Fruit fly (Drosophila melanogaster): ENCODE results near the gene HDAC11.

The HDAC11 gene

dm6 chr3R:24864719-24865400, 8.8 kb upstream of the HDAC11 start, which contains the start of the genes Srg1 and Elal (continued):
- peak; percentile 49 for TF ChIP-seq CG7839 (tag; optimal IDR thresholded peaks at IDR 0.05)
- peak; percentile 63 for TF ChIP-seq Med (GFP tag)
- no peak for TF ChIP-seq Abd-B (GFP tag; optimal IDR thresholded peaks at IDR 0.05)
- no peak for TF ChIP-seq CG16813 (GFP tag; IDR thresholded peaks at IDR 0.05; ENCODE audit: partially characterized antibody)
- TF ChIP-seq CG13424 (tag; optimal IDR thresholded peaks at IDR 0.05) = peak; percentile 10
- no peak for TF ChIP-seq CG3065 (GFP tag; optimal IDR thresholded peaks at IDR 0.05)
- TF ChIP-seq CG15601 (tag; optimal IDR thresholded peaks at IDR 0.05) = peak; percentile 13
- peak; percentile 59 for TF ChIP-seq grau (tag; optimal IDR thresholded peaks at IDR 0.05)
- peak; percentile 33 for TF ChIP-seq CG7556 (GFP tag; optimal IDR thresholded peaks at IDR 0.05)
- peak; percentile 88 for TF ChIP-seq sens (GFP tag)
- TF ChIP-seq Blimp-1 (GFP tag; optimal IDR thresholded peaks at IDR 0.05) = no peak
- peak; percentile 53; the same call in 1 of the 2 replicates for TF ChIP-seq CG32532 (GFP tag; IDR thresholded peaks at IDR 0.05)
- TF ChIP-seq CG3281 (GFP tag; optimal IDR thresholded peaks at IDR 0.05) = peak; percentile 19
- peak; percentile 25 for TF ChIP-seq zen (tag; optimal IDR thresholded peaks at IDR 0.05)
- TF ChIP-seq CG4424 (GFP tag; optimal IDR thresholded peaks at IDR 0.05) = no peak
- peak; percentile 5 for TF ChIP-seq gsb-n (tag; optimal IDR thresholded peaks at IDR 0.05)
- TF ChIP-seq CG13775 (GFP tag; optimal IDR thresholded peaks at IDR 0.05) = peak; percentile 7
- peak; percentile 7 for TF ChIP-seq dmrt11E (tag; optimal IDR thresholded peaks at IDR 0.05)
- peak; percentile 12 for TF ChIP-seq ind (GFP tag; optimal IDR thresholded peaks at IDR 0.05)
- no peak for TF ChIP-seq CG43689 (GFP tag; IDR thresholded peaks at IDR 0.05)
- 0 out of 2 replicates have a peak, but pooled peaks have one; percentile 14 for TF ChIP-seq wdn (GFP tag; IDR thresholded peaks at IDR 0.05)
- TF ChIP-seq CG17328 (GFP tag; IDR thresholded peaks at IDR 0.05) = 0 out of 2 replicates have a peak, but pooled peaks have one; percentile 17
- no peak for TF ChIP-seq cad (GFP tag; optimal IDR thresholded peaks at IDR 0.05)
- TF ChIP-seq CG10209 (GFP tag; optimal IDR thresholded peaks at IDR 0.05) = peak; percentile 6
- no peak for TF ChIP-seq CG15479 (GFP tag; optimal IDR thresholded peaks at IDR 0.05)
- peak; percentile 44; the same call in 1 of the 2 replicates for TF ChIP-seq Rfx (GFP tag; IDR thresholded peaks at IDR 0.05)
- peak; percentile 26; the same call in 1 of the 2 replicates for TF ChIP-seq CG10366 (GFP tag; IDR thresholded peaks at IDR 0.05)
- TF ChIP-seq bsh (GFP tag; optimal IDR thresholded peaks at IDR 0.05) = peak in 1 of 2 experiments; percentile 22
- TF ChIP-seq cwo (GFP tag; optimal IDR thresholded peaks at IDR 0.05) = peak; percentile 24
- TF ChIP-seq Dbx (GFP tag; IDR thresholded peaks at IDR 0.05) = 0 out of 3 replicates have a peak, but pooled peaks have one; percentile 19
- TF ChIP-seq inv (GFP tag; IDR thresholded peaks at IDR 0.05; ENCODE audit: partially characterized antibody) = no peak
- 0 out of 2 replicates have a peak, but pooled peaks have one; percentile 39 for TF ChIP-seq ranshi (GFP tag; IDR thresholded peaks at IDR 0.05)
- no peak for TF ChIP-seq prd (optimal IDR thresholded peaks at IDR 0.05)
- peak; percentile 61; the same call in 1 of the 3 replicates for TF ChIP-seq prd (GFP tag; IDR thresholded peaks at IDR 0.05)
- TF ChIP-seq CG34376 (GFP tag; optimal IDR thresholded peaks at IDR 0.05) = peak; percentile 62
- TF ChIP-seq CG14441 (GFP tag; IDR thresholded peaks at IDR 0.05) = 0 out of 2 replicates have a peak, but pooled peaks have one; percentile 5
- peak; percentile 5 for TF ChIP-seq CG10979 (tag; optimal IDR thresholded peaks at IDR 0.05)
- peak; percentile 32 for TF ChIP-seq CG10267 (tag; optimal IDR thresholded peaks at IDR 0.05)
- peak; percentile 60 for TF ChIP-seq row (GFP tag; IDR thresholded peaks at IDR 0.05)
- no peak for TF ChIP-seq CTCF (GFP tag; optimal IDR thresholded peaks at IDR 0.05)
- no peak for TF ChIP-seq jing (GFP tag; optimal IDR thresholded peaks at IDR 0.05)
- peak; percentile 41 for TF ChIP-seq nmo (GFP tag; optimal IDR thresholded peaks at IDR 0.05)
- TF ChIP-seq slbo (GFP tag; IDR thresholded peaks at IDR 0.05) = peak; percentile 68; the same call in 1 of the 2 replicates
- TF ChIP-seq Chrac-16 (GFP tag; optimal IDR thresholded peaks at IDR 0.05) = peak; percentile 4
- no peak for TF ChIP-seq CG5953 (GFP tag; IDR thresholded peaks at IDR 0.05)
- TF ChIP-seq Xbp1 (GFP tag; optimal IDR thresholded peaks at IDR 0.05) = peak; percentile 6
- TF ChIP-seq CG8924 (tag; optimal IDR thresholded peaks at IDR 0.05) = peak; percentile 35
- peak; percentile 25 for TF ChIP-seq CG2120 (GFP tag; optimal IDR thresholded peaks at IDR 0.05)
- TF ChIP-seq dpn (GFP tag; optimal IDR thresholded peaks at IDR 0.05) = peak in 1 of 2 experiments; percentile 13
